Worm (Caenorhabditis elegans): ENCODE data around the gene aagr-3.

aagr-3 gene

DNA sequence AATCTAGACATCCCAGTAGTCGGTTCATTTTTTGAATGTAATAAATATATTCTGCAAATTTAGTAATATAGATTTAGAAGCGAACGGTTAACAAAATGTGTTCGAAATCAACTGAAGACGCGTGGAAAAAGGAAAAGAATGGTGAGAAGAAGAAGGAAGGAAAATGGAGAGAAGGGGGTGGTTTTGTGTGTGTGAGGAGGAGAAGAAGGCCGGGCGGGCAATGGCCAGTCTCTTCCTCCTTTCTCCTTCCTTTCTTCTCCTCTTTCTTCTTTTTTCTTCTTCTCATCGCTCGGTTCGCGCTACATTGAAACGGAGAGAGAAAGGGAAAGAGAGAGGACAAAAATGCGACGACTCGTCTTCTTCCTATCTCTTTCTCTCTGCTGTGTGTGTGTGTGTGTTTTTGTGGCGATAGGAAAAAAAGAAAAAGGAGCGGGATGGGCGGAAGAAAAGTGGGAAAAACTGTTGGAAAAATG, 37.2 kb downstream of the aagr-3 start, which contains the start of gene ztf-9 (continued):
- TF ChIP-seq ztf-28 (GFP tag; IDR thresholded peaks at IDR 0.05) (no peak), egl-18 (GFP tag; IDR thresholded peaks at IDR 0.05) (no peak), nhr-90 (tag; optimal IDR thresholded peaks at IDR 0.05) (no peak), Y53F4B.3 (GFP tag; IDR thresholded peaks at IDR 0.05) (no peak), nhr-120 (GFP tag; IDR thresholded peaks at IDR 0.05) (no peak), rcor-1 (GFP tag; IDR thresholded peaks at IDR 0.05) (no peak), ceh-27 (GFP tag; optimal IDR thresholded peaks at IDR 0.05) (peak; percentile 5), dpl-1 (GFP tag; optimal IDR thresholded peaks at IDR 0.05) (no peak), snpc-3.4 (tag; optimal IDR thresholded peaks at IDR 0.05) (no peak), unc-130 (GFP tag; optimal IDR thresholded peaks at IDR 0.05) (no peak), tlf-1 (GFP tag; optimal IDR thresholded peaks at IDR 0.05) (no peak), ztf-6 (GFP tag; IDR thresholded peaks at IDR 0.05) (no peak), lin-40 (tag; optimal IDR thresholded peaks at IDR 0.05) (peak; percentile 42), nfyb-1 (GFP tag; IDR thresholded peaks at IDR 0.05) (no peak), ztf-3 (GFP tag; optimal IDR thresholded peaks at IDR 0.05) (no peak), efl-1 (GFP tag; optimal IDR thresholded peaks at IDR 0.05) (no peak), nhr-179 (tag; optimal IDR thresholded peaks at IDR 0.05) (no peak), snpc-1.3 (tag; optimal IDR thresholded peaks at IDR 0.05; ENCODE audit: insufficient read depth) (no peak), akir-1 (GFP tag; optimal IDR thresholded peaks at IDR 0.05) (no peak), lin-35 (GFP tag; optimal IDR thresholded peaks at IDR 0.05) (no peak), F10E7.11 (tag; optimal IDR thresholded peaks at IDR 0.05) (no peak), somi-1 (GFP tag; optimal IDR thresholded peaks at IDR 0.05) (peak; percentile 34), sptf-2 (GFP tag; optimal IDR thresholded peaks at IDR 0.05) (no peak), Y67H2A.10 (GFP tag; conservative IDR thresholded peaks at IDR 0.05) (no peak), K12H6.12 (tag; optimal IDR thresholded peaks at IDR 0.05) (peak; percentile 26), let-526 (GFP tag; IDR thresholded peaks at IDR 0.05) (no peak), F57C9.4 (tag; optimal IDR thresholded peaks at IDR 0.05) (no peak), B0261.1 (tag; optimal IDR thresholded peaks at IDR 0.05) (no peak), zfh-2 (GFP tag; conservative IDR thresholded peaks at IDR 0.05) (no peak), nhr-80 (tag; optimal IDR thresholded peaks at IDR 0.05) (peak; percentile 30), attf-6 (GFP tag; IDR thresholded peaks at IDR 0.05) (no peak), fkh-3 (tag; optimal IDR thresholded peaks at IDR 0.05) (no peak), snpc-4 (GFP tag; optimal IDR thresholded peaks at IDR 0.05) (no peak), snpc-4 (tag; optimal IDR thresholded peaks at IDR 0.05) (peak in 1 of 4 experiments; percentile 1), F57A8.1 (GFP tag; optimal IDR thresholded peaks at IDR 0.05) (no peak), lin-54 (GFP tag; optimal IDR thresholded peaks at IDR 0.05) (peak; percentile 23), attf-5 (GFP tag; optimal IDR thresholded peaks at IDR 0.05) (peak; percentile 33), Y95B8A.8 (GFP tag; IDR thresholded peaks at IDR 0.05) (no peak), mcd-1 (GFP tag; IDR thresholded peaks at IDR 0.05) (peak; percentile 35; the same call in 1 of the 2 replicates), C06A6.2 (GFP tag; conservative IDR thresholded peaks at IDR 0.05) (no peak), atf-7 (tag; optimal IDR thresholded peaks at IDR 0.05) (no peak), B0019.2 (GFP tag; conservative IDR thresholded peaks at IDR 0.05) (no peak), F23B12.7 (tag; optimal IDR thresholded peaks at IDR 0.05; ENCODE audit: insufficient read depth) (peak; percentile 17), dox-1 (GFP tag; IDR thresholded peaks at IDR 0.05) (0 out of 2 replicates have a peak, but pooled peaks have one; percentile 69), nfya-2 (GFP tag; IDR thresholded peaks at IDR 0.05) (no peak), ceh-40 (GFP tag; IDR thresholded peaks at IDR 0.05) (no peak)

All from whole organism, young adult.